Worm (Caenorhabditis elegans): ENCODE results near the gene K07E12.2.

Gene K07E12.2

ce11 chrIII:6752612-6753011 lies 15.5 kb downstream of the K07E12.2 start:
- no peak for TF ChIP-seq ceh-44 (GFP tag; IDR thresholded peaks at IDR 0.05)
- TF ChIP-seq unc-62 (GFP tag; optimal IDR thresholded peaks at IDR 0.05 in 1 of 2) = peak in 1 of 2 experiments; percentile 92
- TF ChIP-seq unc-62 (tag; optimal IDR thresholded peaks at IDR 0.05) = no peak
- no peak for TF ChIP-seq spr-1 (tag; optimal IDR thresholded peaks at IDR 0.05)
- no peak for TF ChIP-seq ceh-20 (GFP tag; IDR thresholded peaks at IDR 0.05)
- TF ChIP-seq nhr-10 (tag; optimal IDR thresholded peaks at IDR 0.05) = no peak

ce11 chrIII:6756769-6757168 lies 19.7 kb downstream of the K07E12.2 start:
- no peak for TF ChIP-seq F26F4.8 (GFP tag; conservative IDR thresholded peaks at IDR 0.05)
- TF ChIP-seq unc-62 (GFP tag; optimal IDR thresholded peaks at IDR 0.05 in 1 of 2) = peak in 1 of 2 experiments; percentile 96
- TF ChIP-seq unc-62 (tag; optimal IDR thresholded peaks at IDR 0.05) = no peak

Measured in whole organism, L4 larva.